Worm (Caenorhabditis elegans) whole organism, mixed stage, embryonic: ENCODE data around the gene lrch-1.
A peak's percentile ranks its signal among the peaks of the same experiment; 100 is the strongest.

ENCODE experiments used
- M03D4.4 ChIP-seq: sonication (generic microtip); optimal IDR thresholded peaks from 2 replicates; lab custom pipeline; 2017; ENCODE audit warnings: mild to moderate bottlenecking, missing genetic modification characterization, missing compliant biosample characterization
- bed-3 ChIP-seq: fragments of 200-800 bp; sonication (Bioruptor generic); optimal IDR thresholded peaks from 3 replicates; lab custom pipeline; 2018; ENCODE audit warnings: mild to moderate bottlenecking, missing genetic modification characterization, moderate library complexity, missing compliant biosample characterization
- blmp-1 ChIP-seq: fragments of 150-350 bp; optimal IDR thresholded peaks from 2 replicates; lab custom pipeline; 2014; ENCODE audit warnings: missing biosample characterization, missing genetic modification characterization
- ceh-39 ChIP-seq: fragments of 150-350 bp; optimal IDR thresholded peaks from 2 replicates; lab custom pipeline; 2014; ENCODE audit warnings: missing biosample characterization, missing genetic modification characterization
- ceh-43 ChIP-seq: fragments of 200-800 bp; sonication (Bioruptor generic); optimal IDR thresholded peaks from 2 replicates; lab custom pipeline; 2018; ENCODE audit warnings: mild to moderate bottlenecking, missing genetic modification characterization, moderate library complexity, missing compliant biosample characterization
- ceh-83 ChIP-seq: fragments of 200-800 bp; sonication (Bioruptor generic); optimal IDR thresholded peaks from 2 replicates; lab custom pipeline; 2018; ENCODE audit warnings: mild to moderate bottlenecking, missing genetic modification characterization, missing compliant biosample characterization
- ces-1 ChIP-seq: fragments of 150-350 bp; optimal IDR thresholded peaks from 2 replicates; lab custom pipeline; 2014; ENCODE audit warnings: missing biosample characterization, missing genetic modification reagents, missing genetic modification characterization
- cnd-1 ChIP-seq: fragments of 200-800 bp; sonication (Bioruptor generic); optimal IDR thresholded peaks from 2 replicates; lab custom pipeline; 2018; ENCODE audit warnings: mild to moderate bottlenecking, missing genetic modification characterization, missing compliant biosample characterization
- drap-1 ChIP-seq: fragments of 200-800 bp; sonication (Bioruptor generic); optimal IDR thresholded peaks from 3 replicates; lab custom pipeline; 2018; ENCODE audit warnings: mild to moderate bottlenecking, missing genetic modification characterization, missing compliant biosample characterization
- elt-1 ChIP-seq: sonication (generic microtip); optimal IDR thresholded peaks from 2 replicates; lab custom pipeline; 2017; ENCODE audit warnings: missing genetic modification characterization, mild to moderate bottlenecking, missing compliant biosample characterization, antibody characterized with exemption, moderate library complexity, borderline replicate concordance; ENCODE audit not compliant: insufficient read depth
- elt-3 ChIP-seq: fragments of 150-350 bp; optimal IDR thresholded peaks from 2 replicates; lab custom pipeline; 2014; ENCODE audit warnings: missing biosample characterization, missing genetic modification characterization
- flh-1 ChIP-seq: fragments of 200-800 bp; sonication (Bioruptor generic); optimal IDR thresholded peaks from 2 replicates; lab custom pipeline; 2018; ENCODE audit warnings: mild to moderate bottlenecking, missing genetic modification characterization, moderate library complexity, missing compliant biosample characterization
- ham-2 ChIP-seq: fragments of 200-800 bp; sonication (Bioruptor generic); optimal IDR thresholded peaks from 2 replicates; lab custom pipeline; 2018; ENCODE audit warnings: mild to moderate bottlenecking, missing genetic modification characterization, missing compliant biosample characterization
- hlh-1 ChIP-seq: fragments of 150-350 bp; optimal IDR thresholded peaks from 2 replicates; lab custom pipeline; 2014; ENCODE audit warnings: missing biosample characterization, missing genetic modification reagents, missing genetic modification characterization
- lin-13 ChIP-seq: fragments of 150-350 bp; optimal IDR thresholded peaks from 2 replicates; lab custom pipeline; 2014; ENCODE audit warnings: missing biosample characterization, missing genetic modification characterization
- lin-32 ChIP-seq: fragments of 200-800 bp; sonication (Bioruptor generic); optimal IDR thresholded peaks from 2 replicates; lab custom pipeline; 2018; ENCODE audit warnings: mild to moderate bottlenecking, missing genetic modification characterization, missing compliant biosample characterization
- lsy-2 ChIP-seq: fragments of 150-350 bp; optimal IDR thresholded peaks from 2 replicates; lab custom pipeline; 2014; ENCODE audit warnings: missing biosample characterization, missing genetic modification characterization
- mab-5 ChIP-seq: fragments of 150-350 bp; optimal IDR thresholded peaks from 2 replicates; lab custom pipeline; 2014; ENCODE audit warnings: missing biosample characterization, missing genetic modification characterization
- mep-1 ChIP-seq: fragments of 150-350 bp; optimal IDR thresholded peaks from 2 replicates; lab custom pipeline; 2017; ENCODE audit warnings: missing biosample characterization, missing genetic modification reagents, missing genetic modification characterization, inconsistent platforms
- mls-2 ChIP-seq: sonication (generic microtip); optimal IDR thresholded peaks from 2 replicates; lab custom pipeline; 2016; ENCODE audit warnings: mild to moderate bottlenecking, missing genetic modification characterization, moderate library complexity, missing compliant biosample characterization
- nhr-12 ChIP-seq: fragments of 150-350 bp; optimal IDR thresholded peaks from 2 replicates; lab custom pipeline; 2014; ENCODE audit warnings: missing biosample characterization, missing genetic modification characterization
- nhr-2 ChIP-seq: fragments of 150-350 bp; optimal IDR thresholded peaks from 2 replicates; lab custom pipeline; 2014; ENCODE audit warnings: missing biosample characterization, missing genetic modification characterization
- nhr-237 ChIP-seq: fragments of 150-350 bp; optimal IDR thresholded peaks from 2 replicates; lab custom pipeline; 2014; ENCODE audit warnings: missing biosample characterization, missing genetic modification characterization
- nhr-28 ChIP-seq: fragments of 150-350 bp; optimal IDR thresholded peaks from 2 replicates; lab custom pipeline; 2014; ENCODE audit warnings: missing biosample characterization, missing genetic modification characterization
- nhr-76 ChIP-seq: sonication (generic microtip); optimal IDR thresholded peaks from 2 replicates; lab custom pipeline; 2017; ENCODE audit warnings: missing biosample characterization, missing genetic modification characterization
- pha-4 ChIP-seq: fragments of 150-350 bp; optimal IDR thresholded peaks from 2 replicates; lab custom pipeline; 2018; ENCODE audit warnings: missing biosample characterization, missing genetic modification reagents, missing genetic modification characterization
- sem-2 ChIP-seq: fragments of 200-800 bp; sonication (Bioruptor generic); optimal IDR thresholded peaks from 2 replicates; lab custom pipeline; 2018; ENCODE audit warnings: mild to moderate bottlenecking, missing genetic modification characterization, missing compliant biosample characterization
- snpc-4 ChIP-seq: fragments of 150-350 bp; optimal IDR thresholded peaks from 2 replicates; lab custom pipeline; 2014; ENCODE audit warnings: missing biosample characterization, missing genetic modification characterization
- sptf-1 ChIP-seq: sonication (generic microtip); optimal IDR thresholded peaks from 2 replicates; lab custom pipeline; 2017; ENCODE audit warnings: mild to moderate bottlenecking, missing genetic modification characterization, moderate library complexity, missing compliant biosample characterization
- tbx-8 ChIP-seq: fragments of 200-800 bp; sonication (Bioruptor generic); optimal IDR thresholded peaks from 2 replicates; lab custom pipeline; 2018; ENCODE audit warnings: mild to moderate bottlenecking, missing genetic modification characterization, moderate library complexity, missing compliant biosample characterization
- unc-120 ChIP-seq: sonication (generic microtip); optimal IDR thresholded peaks from 2 replicates; lab custom pipeline; 2017; ENCODE audit warnings: missing genetic modification characterization, missing compliant biosample characterization; ENCODE audit not compliant: poor library complexity, severe bottlenecking
- unc-39 ChIP-seq: fragments of 150-350 bp; optimal IDR thresholded peaks from 2 replicates; lab custom pipeline; 2014; ENCODE audit warnings: missing biosample characterization, missing genetic modification characterization
- unc-62 ChIP-seq: fragments of 150-350 bp; optimal IDR thresholded peaks from 2 replicates; lab custom pipeline; 2014; ENCODE audit warnings: missing biosample characterization, missing genetic modification reagents, missing genetic modification characterization
- zip-8 ChIP-seq: fragments of 150-350 bp; optimal IDR thresholded peaks from 2 replicates; lab custom pipeline; 2014; ENCODE audit warnings: missing biosample characterization, missing genetic modification characterization
- ztf-11 ChIP-seq: fragments of 150-350 bp; optimal IDR thresholded peaks from 2 replicates; lab custom pipeline; 2014; ENCODE audit warnings: missing biosample characterization, missing genetic modification characterization

lrch-1 gene

ce11 chrX:6224841-6225240, 8.4 kb upstream of the lrch-1 start:
- TF ChIP-seq snpc-4 (tag; lab: Kevin White, UChicago) (no peak), ces-1 (GFP tag; lab: Kevin White, UChicago) (no peak), lin-13 (tag; lab: Kevin White, UChicago) (peak; percentile 28), ham-2 (GFP tag; lab: Kevin White, UChicago) (no peak), unc-120 (tag; lab: Kevin White, UChicago) (peak; percentile 72), unc-39 (no peak), lin-32 (GFP tag; lab: Kevin White, UChicago) (peak; percentile 28), nhr-76 (tag; lab: Kevin White, UChicago) (no peak), sem-2 (no peak), tbx-8 (GFP tag; lab: Kevin White, UChicago) (no peak), sptf-1 (tag; lab: Kevin White, UChicago) (no peak), ceh-83 (no peak), hlh-1 (tag; lab: Kevin White, UChicago) (peak; percentile 93), elt-1 (tag; lab: Kevin White, UChicago) (no peak), M03D4.4 (tag; lab: Kevin White, UChicago) (no peak), flh-1 (GFP tag; lab: Kevin White, UChicago) (no peak), nhr-237 (tag; lab: Kevin White, UChicago) (no peak), mls-2 (no peak), drap-1 (GFP tag; lab: Kevin White, UChicago) (no peak), elt-3 (tag; lab: Kevin White, UChicago) (no peak), unc-62 (GFP tag; lab: Kevin White, UChicago) (peak; percentile 96), lsy-2 (tag; lab: Kevin White, UChicago) (no peak), bed-3 (GFP tag; lab: Kevin White, UChicago) (no peak), mab-5 (tag; lab: Kevin White, UChicago) (peak; percentile 82), nhr-2 (tag; lab: Kevin White, UChicago) (no peak), ceh-39 (no peak), cnd-1 (tag; lab: Kevin White, UChicago) (peak; percentile 82), pha-4 (tag; lab: Kevin White, UChicago) (no peak), nhr-28 (tag; lab: Kevin White, UChicago) (no peak)

- TF ChIP-seq elt-3 (tag; lab: Kevin White, UChicago) (no peak), unc-62 (GFP tag; lab: Kevin White, UChicago) (no peak), ceh-39 (no peak), flh-1 (GFP tag; lab: Kevin White, UChicago) (no peak), sptf-1 (tag; lab: Kevin White, UChicago) (no peak), elt-1 (tag; lab: Kevin White, UChicago) (no peak), ham-2 (GFP tag; lab: Kevin White, UChicago) (no peak), unc-120 (tag; lab: Kevin White, UChicago) (no peak), nhr-28 (tag; lab: Kevin White, UChicago) (no peak), ztf-11 (tag; lab: Kevin White, UChicago) (no peak), ceh-43 (GFP tag; lab: Kevin White, UChicago) (no peak)
- TF ChIP-seq, all 35 proteins: peak for 0
These were observed 4.6 kb upstream of the lrch-1 start for ce11 chrX:6221097-6221496.

- TF ChIP-seq unc-39 (no peak), drap-1 (GFP tag; lab: Kevin White, UChicago) (peak; percentile 68), hlh-1 (tag; lab: Kevin White, UChicago) (peak; percentile 5), blmp-1 (no peak), elt-1 (tag; lab: Kevin White, UChicago) (no peak), pha-4 (tag; lab: Kevin White, UChicago) (no peak), mab-5 (tag; lab: Kevin White, UChicago) (no peak), ces-1 (GFP tag; lab: Kevin White, UChicago) (peak; percentile 7), zip-8 (tag; lab: Kevin White, UChicago) (no peak), mls-2 (peak; percentile 57), flh-1 (GFP tag; lab: Kevin White, UChicago) (no peak), sptf-1 (tag; lab: Kevin White, UChicago) (peak; percentile 82), snpc-4 (tag; lab: Kevin White, UChicago) (no peak), ceh-43 (GFP tag; lab: Kevin White, UChicago) (peak; percentile 20), M03D4.4 (tag; lab: Kevin White, UChicago) (peak; percentile 55), ztf-11 (tag; lab: Kevin White, UChicago) (no peak), cnd-1 (tag; lab: Kevin White, UChicago) (peak; percentile 40), unc-62 (GFP tag; lab: Kevin White, UChicago) (no peak), lsy-2 (tag; lab: Kevin White, UChicago) (no peak), nhr-28 (tag; lab: Kevin White, UChicago) (no peak), mep-1 (tag; lab: Kevin White, UChicago) (peak; percentile 18), ham-2 (GFP tag; lab: Kevin White, UChicago) (no peak), nhr-2 (tag; lab: Kevin White, UChicago) (no peak), bed-3 (GFP tag; lab: Kevin White, UChicago) (peak; percentile 56), tbx-8 (GFP tag; lab: Kevin White, UChicago) (no peak), nhr-237 (tag; lab: Kevin White, UChicago) (no peak), ceh-39 (no peak), elt-3 (tag; lab: Kevin White, UChicago) (no peak), sem-2 (no peak), nhr-76 (tag; lab: Kevin White, UChicago) (no peak), unc-120 (tag; lab: Kevin White, UChicago) (peak; percentile 33), nhr-12 (tag; lab: Kevin White, UChicago) (no peak), lin-32 (GFP tag; lab: Kevin White, UChicago) (peak; percentile 29), ceh-83 (peak; percentile 72), lin-13 (tag; lab: Kevin White, UChicago) (peak; percentile 21)
- TF ChIP-seq, all 35 proteins: peak for 14
These were observed 3.4 kb upstream of the lrch-1 start for ce11 chrX:6219892-6220291.
